Worm (Caenorhabditis elegans) whole organism, L4 larva: ENCODE results near the gene immp-2.

Experiments
- D1046.2 ChIP-seq: fragments of 200-800 bp; sonication (Bioruptor generic); IDR thresholded peaks from 2 replicates; pipeline ENCODE4 v1.3.6; 2022; ENCODE audit warnings: missing genetic modification characterization, missing compliant biosample characterization
- F37D6.2 ChIP-seq: sonication (generic microtip); optimal IDR thresholded peaks from 2 replicates; lab custom pipeline; 2016; ENCODE audit warnings: mild to moderate bottlenecking, missing genetic modification characterization, missing compliant biosample characterization
- R02D3.7 ChIP-seq: fragments of 150-350 bp; sonication (generic microtip); optimal IDR thresholded peaks from 3 replicates; lab custom pipeline; 2014; ENCODE audit warnings: missing biosample characterization, missing genetic modification characterization
- T20F7.1 ChIP-seq: fragments of 200-800 bp; sonication (Bioruptor generic); optimal IDR thresholded peaks from 2 replicates; lab custom pipeline; 2018; ENCODE audit warnings: mild to moderate bottlenecking, missing genetic modification characterization, missing compliant biosample characterization
- Y75B8A.6 ChIP-seq: fragments of 200-800 bp; sonication (Bioruptor generic); IDR thresholded peaks from 2 replicates; pipeline ENCODE4 v1.3.6; 2022; ENCODE audit warnings: missing genetic modification reagents, missing genetic modification characterization, missing compliant biosample characterization
- ZK337.2 ChIP-seq: fragments of 200-800 bp; sonication (Bioruptor generic); IDR thresholded peaks from 2 replicates; pipeline ENCODE4 v1.3.6; 2022; ENCODE audit warnings: missing genetic modification reagents, missing genetic modification characterization, missing compliant biosample characterization
- aha-1 ChIP-seq: fragments of 150-350 bp; peaks from one replicate; lab custom pipeline; 2014; ENCODE audit warnings: missing biosample characterization, missing genetic modification characterization
- aly-2 ChIP-seq: sonication (generic microtip); optimal IDR thresholded peaks from 2 replicates; lab custom pipeline; 2018; ENCODE audit warnings: missing biosample characterization, missing genetic modification characterization
- arid-1 ChIP-seq: fragments of 200-800 bp; sonication (Bioruptor generic); conservative IDR thresholded peaks from 2 replicates; pipeline ENCODE4 v1.3.6; 2022; ENCODE audit warnings: missing genetic modification reagents, missing genetic modification characterization, missing compliant biosample characterization
- ceh-62 ChIP-seq: sonication (generic microtip); optimal IDR thresholded peaks from 2 replicates; lab custom pipeline; 2017; ENCODE audit warnings: missing biosample characterization, missing genetic modification characterization
- ceh-82 ChIP-seq: sonication (generic microtip); optimal IDR thresholded peaks from 2 replicates; lab custom pipeline; 2017; ENCODE audit warnings: missing biosample characterization, missing genetic modification characterization
- ces-1 ChIP-seq: fragments of 150-350 bp; sonication (generic microtip); optimal IDR thresholded peaks from 4 replicates; lab custom pipeline; 2014; ENCODE audit warnings: missing biosample characterization, missing genetic modification reagents, missing genetic modification characterization
- cey-2 ChIP-seq: sonication (generic microtip); optimal IDR thresholded peaks from 3 replicates; lab custom pipeline; 2017; ENCODE audit warnings: missing genetic modification characterization, mild to moderate bottlenecking, missing compliant biosample characterization, antibody characterized with exemption, borderline replicate concordance; ENCODE audit not compliant: insufficient read depth
- daf-16 ChIP-seq, 3 experiments: sonication (generic microtip); optimal IDR thresholded peaks; 2 replicates each; lab custom pipeline; 2016 to 2017; ENCODE audit warnings: missing genetic modification characterization in 3 of 3, missing genetic modification reagents in 3 of 3, mild to moderate bottlenecking in 2 of 3, missing compliant biosample characterization in 2 of 3, missing biosample characterization in 1 of 3, moderate library complexity in 1 of 3
- daf-8 ChIP-seq: fragments of 200-800 bp; sonication (Bioruptor generic); IDR thresholded peaks from 2 replicates; pipeline ENCODE4 v1.3.6; 2022; ENCODE audit warnings: missing genetic modification characterization, missing compliant biosample characterization
- dmd-9 ChIP-seq: fragments of 200-800 bp; sonication (Bioruptor generic); IDR thresholded peaks from 2 replicates; pipeline ENCODE4 v1.3.6; 2022; ENCODE audit warnings: missing genetic modification reagents, missing genetic modification characterization, missing compliant biosample characterization
- egl-43 ChIP-seq: fragments of 200-800 bp; sonication (Bioruptor generic); IDR thresholded peaks from 2 replicates; pipeline ENCODE4 v1.3.6; 2022; ENCODE audit warnings: missing genetic modification reagents, missing genetic modification characterization, missing compliant biosample characterization
- fkh-10 ChIP-seq: fragments of 150-350 bp; optimal IDR thresholded peaks from 2 replicates; lab custom pipeline; 2014; ENCODE audit warnings: missing biosample characterization, missing genetic modification reagents, missing genetic modification characterization
- fos-1 ChIP-seq: fragments of 150-350 bp; optimal IDR thresholded peaks from 2 replicates; lab custom pipeline; 2014; ENCODE audit warnings: missing biosample characterization, missing genetic modification characterization
- lim-7 ChIP-seq: fragments of 200-800 bp; sonication (Bioruptor generic); IDR thresholded peaks from 2 replicates; pipeline ENCODE4 v1.3.6; 2022; ENCODE audit warnings: missing genetic modification characterization, missing compliant biosample characterization
- lin-38 ChIP-seq: fragments of 200-800 bp; sonication (Bioruptor generic); IDR thresholded peaks from 2 replicates; pipeline ENCODE4 v1.3.6; 2022; ENCODE audit warnings: missing genetic modification reagents, missing genetic modification characterization, missing compliant biosample characterization
- lin-39 ChIP-seq: fragments of 150-350 bp; optimal IDR thresholded peaks from 2 replicates; lab custom pipeline; 2014; ENCODE audit warnings: missing biosample characterization, missing genetic modification reagents, missing genetic modification characterization
- nhr-10 ChIP-seq: fragments of 150-350 bp; optimal IDR thresholded peaks from 2 replicates; lab custom pipeline; 2014; ENCODE audit warnings: missing biosample characterization, missing genetic modification characterization
- nhr-11 ChIP-seq: fragments of 150-350 bp; optimal IDR thresholded peaks from 2 replicates; lab custom pipeline; 2014; ENCODE audit warnings: missing biosample characterization, missing genetic modification characterization
- nhr-48 ChIP-seq: sonication (generic microtip); optimal IDR thresholded peaks from 2 replicates; lab custom pipeline; 2016; ENCODE audit warnings: mild to moderate bottlenecking, missing genetic modification characterization, missing compliant biosample characterization
- nhr-6 ChIP-seq: fragments of 150-350 bp; optimal IDR thresholded peaks from 2 replicates; lab custom pipeline; 2014; ENCODE audit warnings: missing biosample characterization, missing genetic modification characterization
- pqm-1 ChIP-seq: sonication (generic microtip); optimal IDR thresholded peaks from 2 replicates; lab custom pipeline; 2017; ENCODE audit warnings: missing biosample characterization, missing genetic modification characterization
- set-16 ChIP-seq: fragments of 200-800 bp; sonication (Bioruptor generic); IDR thresholded peaks from 2 replicates; pipeline ENCODE4 v1.3.6; 2022; ENCODE audit warnings: missing genetic modification reagents, missing genetic modification characterization, missing compliant biosample characterization
- tag-97 ChIP-seq: fragments of 200-800 bp; sonication (Bioruptor generic); IDR thresholded peaks from 2 replicates; pipeline ENCODE4 v1.3.6; 2022; ENCODE audit warnings: missing genetic modification characterization, missing compliant biosample characterization
- unc-62 ChIP-seq, 3 experiments: fragments of 150-350 bp in 1 of 3; sonication (generic microtip); optimal IDR thresholded peaks in 2 of 3; peaks in 1 of 3; 1 replicate in 1 of 3; 2 replicates in 2 of 3; lab custom pipeline; 2014 to 2017; ENCODE audit warnings: missing biosample characterization in 3 of 3, missing genetic modification characterization in 3 of 3, missing genetic modification reagents in 3 of 3, missing genotype in 1 of 3
- vab-7 ChIP-seq: fragments of 200-800 bp; sonication (Bioruptor generic); IDR thresholded peaks from 2 replicates; pipeline ENCODE4 v1.3.6; 2022; ENCODE audit warnings: missing genetic modification reagents, missing genetic modification characterization, missing compliant biosample characterization
- zfp-2 ChIP-seq: sonication (generic microtip); optimal IDR thresholded peaks from 2 replicates; lab custom pipeline; 2016; ENCODE audit warnings: mild to moderate bottlenecking, missing genetic modification characterization, missing compliant biosample characterization
- zfp-3 ChIP-seq: fragments of 200-800 bp; sonication (Bioruptor generic); conservative IDR thresholded peaks from 2 replicates; pipeline ENCODE4 v1.3.6; 2022; ENCODE audit warnings: missing genetic modification reagents, missing genetic modification characterization, missing compliant biosample characterization
- zip-2 ChIP-seq: fragments of 150-350 bp; optimal IDR thresholded peaks from 2 replicates; lab custom pipeline; 2014; ENCODE audit warnings: missing biosample characterization, missing genetic modification characterization
- ztf-11 ChIP-seq: fragments of 150-350 bp; optimal IDR thresholded peaks from 2 replicates; lab custom pipeline; 2014; ENCODE audit warnings: missing biosample characterization, missing genetic modification characterization

immp-2 gene

ce11 chrIV:1035108-1035507, 29.4 kb upstream of the immp-2 start (continued):
- no peak for TF ChIP-seq R02D3.7
- no peak for TF ChIP-seq ces-1 (GFP tag; lab: Kevin White, UChicago)
- no peak for TF ChIP-seq zfp-3
- TF ChIP-seq lim-7 (GFP tag; lab: Robert Waterston, UW): no peak
- TF ChIP-seq nhr-48 (tag; lab: Kevin White, UChicago): no peak
- TF ChIP-seq daf-8 (GFP tag; lab: Robert Waterston, UW): no peak
- TF ChIP-seq lin-39 (tag; lab: Kevin White, UChicago): no peak

- TF ChIP-seq tag-97 (GFP tag; lab: Robert Waterston, UW) (no peak), zip-2 (tag; lab: Kevin White, UChicago) (no peak), aha-1 (tag; lab: Kevin White, UChicago) (no peak), ZK337.2 (no peak), nhr-6 (tag; lab: Kevin White, UChicago) (no peak), cey-2 (tag; lab: Kevin White, UChicago) (no peak), dmd-9 (GFP tag; lab: Robert Waterston, UW) (no peak), arid-1 (GFP tag; lab: Robert Waterston, UW) (no peak), fos-1 (tag; lab: Kevin White, UChicago) (no peak), Y75B8A.6 (GFP tag; lab: Robert Waterston, UW) (no peak), T20F7.1 (GFP tag; lab: Kevin White, UChicago) (no peak), pqm-1 (tag; lab: Kevin White, UChicago) (no peak), nhr-11 (no peak), ceh-82 (no peak), vab-7 (no peak), daf-16 (GFP tag; optimal IDR thresholded peaks at IDR 0.05; lab: Kevin White, UChicago) (no peak), daf-16 (tag; optimal IDR thresholded peaks at IDR 0.05; lab: Kevin White, UChicago) (no peak), ztf-11 (tag; lab: Kevin White, UChicago) (no peak), zfp-2 (no peak), F37D6.2 (tag; lab: Kevin White, UChicago) (no peak)
Measured at ce11 chrIV:1029939-1030338, 24.3 kb upstream of the immp-2 start, which contains the start of gene abhd-14. Gene abhd-14 (minus strand): TSS chrIV:1030039.

- TF ChIP-seq fkh-10 (no peak), set-16 (GFP tag; lab: Robert Waterston, UW) (peak; percentile 19; the same call in 1 of the 2 replicates), ceh-82 (no peak), T20F7.1 (GFP tag; lab: Kevin White, UChicago) (no peak), F37D6.2 (tag; lab: Kevin White, UChicago) (no peak), egl-43 (0 out of 2 replicates have a peak, but pooled peaks have one; percentile 44), D1046.2 (GFP tag; lab: Robert Waterston, UW) (0 out of 2 replicates have a peak, but pooled peaks have one; percentile 61), ZK337.2 (no peak), lin-38 (peak; percentile 50), zip-2 (tag; lab: Kevin White, UChicago) (no peak)
Measured at ce11 chrIV:1019801-1020200, 14.1 kb upstream of the immp-2 start.

- TF ChIP-seq unc-62 (GFP tag; optimal IDR thresholded peaks at IDR 0.05 in 1 of 2; lab: Kevin White, UChicago): peak in 1 of 2 experiments; percentile 94
- TF ChIP-seq unc-62 (tag; optimal IDR thresholded peaks at IDR 0.05; lab: Kevin White, UChicago): no peak
- no peak for TF ChIP-seq aly-2
- no peak for TF ChIP-seq ztf-11 (tag; lab: Kevin White, UChicago)
- no peak for TF ChIP-seq ceh-62 (tag; lab: Kevin White, UChicago)
- TF ChIP-seq nhr-10 (tag; lab: Kevin White, UChicago): no peak
Measured at ce11 chrIV:1015430-1015829, 9.8 kb upstream of the immp-2 start.
